Worm (Caenorhabditis elegans) whole organism, midembryonic: ENCODE measurements around the gene ptc-1.

Experiments
- T22C8.4 ChIP-seq: fragments of 200-800 bp; sonication (Bioruptor generic); IDR thresholded peaks from 2 replicates; pipeline ENCODE4 v1.3.6; 2022; ENCODE audit warnings: missing genetic modification characterization, missing compliant biosample characterization
- cog-1 ChIP-seq: sonication (generic microtip); optimal IDR thresholded peaks from 2 replicates; lab custom pipeline; 2016; ENCODE audit warnings: missing genetic modification characterization, missing compliant biosample characterization
- flt-1 ChIP-seq: fragments of 200-800 bp; sonication (Bioruptor generic); IDR thresholded peaks from 2 replicates; pipeline ENCODE4 v1.3.6; 2022; ENCODE audit warnings: missing genetic modification characterization, missing compliant biosample characterization
- klf-2 ChIP-seq: fragments of 200-800 bp; sonication (Bioruptor generic); conservative IDR thresholded peaks from 2 replicates; pipeline ENCODE4 v1.3.6; 2022; ENCODE audit warnings: missing genetic modification reagents, missing genetic modification characterization, missing compliant biosample characterization
- med-1 ChIP-seq: sonication (generic microtip); optimal IDR thresholded peaks from 2 replicates; lab custom pipeline; 2017; ENCODE audit warnings: missing genetic modification characterization, mild to moderate bottlenecking, missing compliant biosample characterization, antibody characterized with exemption, missing genetic modification reagents; ENCODE audit not compliant: insufficient read depth
- ref-1 ChIP-seq: fragments of 200-800 bp; sonication (Bioruptor generic); conservative IDR thresholded peaks from 2 replicates; pipeline ENCODE4 v1.3.6; 2022; ENCODE audit warnings: missing genetic modification reagents, missing genetic modification characterization, missing compliant biosample characterization
- tab-1 ChIP-seq: fragments of 200-800 bp; sonication (Bioruptor generic); IDR thresholded peaks from 2 replicates; pipeline ENCODE4 v1.3.6; 2022; ENCODE audit warnings: missing genetic modification characterization, missing compliant biosample characterization
- ztf-23 ChIP-seq: fragments of 200-800 bp; sonication (Bioruptor generic); IDR thresholded peaks from 2 replicates; pipeline ENCODE4 v1.3.6; 2022; ENCODE audit warnings: missing genetic modification reagents, missing genetic modification characterization, missing compliant biosample characterization
- ztf-29 ChIP-seq: fragments of 200-800 bp; sonication (Bioruptor generic); IDR thresholded peaks from 2 replicates; pipeline ENCODE4 v1.3.6; 2022; ENCODE audit warnings: missing genetic modification reagents, missing genetic modification characterization, missing compliant biosample characterization

The ptc-1 gene

DNA sequence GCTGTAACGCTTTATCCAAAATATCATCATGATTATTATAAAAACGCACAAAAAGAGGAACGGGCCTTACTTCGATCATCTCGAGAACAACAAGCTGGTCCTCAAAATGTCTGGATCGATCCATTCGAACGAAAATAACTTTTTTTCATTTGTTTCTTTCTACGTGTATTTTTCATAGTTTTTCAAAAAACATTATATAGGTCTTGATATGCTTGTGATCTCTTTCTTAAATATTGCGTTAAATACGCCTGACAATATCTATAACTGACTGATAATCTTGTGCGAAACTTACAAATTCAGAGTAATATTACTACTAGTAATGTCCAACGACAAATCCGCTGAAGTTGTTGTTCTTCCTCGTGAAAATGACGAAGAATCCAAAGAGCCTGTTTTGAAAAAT lies 34.9 kb upstream of the ptc-1 start, which contains the start of gene sds-22:
TSS of gene sds-22 (plus strand) at position 301 of the 400 bp plus-strand sequence.
- TF ChIP-seq ztf-29 (GFP tag; lab: Robert Waterston, UW): no peak
- TF ChIP-seq cog-1 (tag; lab: Kevin White, UChicago): no peak
- TF ChIP-seq klf-2 (GFP tag; lab: Robert Waterston, UW): no peak
- TF ChIP-seq flt-1 (GFP tag; lab: Robert Waterston, UW): no peak
- TF ChIP-seq ztf-23: no peak
- no peak for TF ChIP-seq ref-1 (GFP tag; lab: Robert Waterston, UW)
- no peak for TF ChIP-seq med-1 (GFP tag; lab: Kevin White, UChicago)
- TF ChIP-seq T22C8.4 (GFP tag; lab: Robert Waterston, UW): no peak
- no peak for TF ChIP-seq tab-1 (GFP tag; lab: Robert Waterston, UW)

ce11 chrII:7860221-7860928 lies 32.6 kb upstream of the ptc-1 start, which contains the start of gene lin-5:
TSS of gene lin-5 (plus strand) at chrII:7860574.
- TF ChIP-seq ref-1 (GFP tag; lab: Robert Waterston, UW) (no peak), cog-1 (tag; lab: Kevin White, UChicago) (peak; percentile 36), klf-2 (GFP tag; lab: Robert Waterston, UW) (0 out of 2 replicates have a peak, but pooled peaks have one; percentile 47)

- TF ChIP-seq ztf-29 (GFP tag; lab: Robert Waterston, UW) (no peak), med-1 (GFP tag; lab: Kevin White, UChicago) (no peak)
Measured at ce11 chrII:7863480-7864125, 29.4 kb upstream of the ptc-1 start.

DNA sequence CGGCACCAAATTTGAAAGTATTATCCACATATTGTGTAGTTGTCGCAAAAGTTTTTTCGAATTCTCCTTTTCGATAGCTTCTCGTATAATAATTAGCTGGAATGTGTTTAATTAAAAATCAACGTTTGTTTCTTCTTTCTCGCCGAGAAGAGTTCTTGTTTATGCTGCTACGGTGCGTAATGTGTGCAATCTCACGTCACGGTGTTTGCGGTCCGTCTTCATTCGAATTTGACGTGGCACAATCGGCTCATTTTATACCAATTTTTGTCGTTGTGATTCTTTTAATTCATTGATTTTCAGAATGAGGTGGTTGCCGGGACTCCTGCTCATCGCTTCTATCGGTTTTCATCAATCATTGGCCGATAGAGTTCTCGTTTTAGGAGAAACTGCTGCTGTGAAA lies 28.8 kb upstream of the ptc-1 start, which contains the start of gene ostb-1:
TSS of gene ostb-1 (plus strand) at position 301 of the 400 bp plus-strand sequence.
- TF ChIP-seq ztf-23: no peak
- TF ChIP-seq T22C8.4 (GFP tag; lab: Robert Waterston, UW): no peak
- no peak for TF ChIP-seq flt-1 (GFP tag; lab: Robert Waterston, UW)
- TF ChIP-seq med-1 (GFP tag; lab: Kevin White, UChicago): no peak
- no peak for TF ChIP-seq tab-1 (GFP tag; lab: Robert Waterston, UW)
- no peak for TF ChIP-seq klf-2 (GFP tag; lab: Robert Waterston, UW)
- TF ChIP-seq cog-1 (tag; lab: Kevin White, UChicago): no peak
- TF ChIP-seq ztf-29 (GFP tag; lab: Robert Waterston, UW): no peak
- no peak for TF ChIP-seq ref-1 (GFP tag; lab: Robert Waterston, UW)

ce11 chrII:7864892-7865291 lies 28.1 kb upstream of the ptc-1 start:
- TF ChIP-seq klf-2 (GFP tag; lab: Robert Waterston, UW): no peak
- TF ChIP-seq ztf-29 (GFP tag; lab: Robert Waterston, UW): no peak
- no peak for TF ChIP-seq tab-1 (GFP tag; lab: Robert Waterston, UW)
- TF ChIP-seq T22C8.4 (GFP tag; lab: Robert Waterston, UW): no peak
- no peak for TF ChIP-seq ztf-23
- TF ChIP-seq cog-1 (tag; lab: Kevin White, UChicago): no peak
- no peak for TF ChIP-seq flt-1 (GFP tag; lab: Robert Waterston, UW)
- TF ChIP-seq ref-1 (GFP tag; lab: Robert Waterston, UW): no peak
- TF ChIP-seq med-1 (GFP tag; lab: Kevin White, UChicago): no peak

ce11 chrII:7866081-7866480 lies 26.9 kb upstream of the ptc-1 start:
- TF ChIP-seq flt-1 (GFP tag; lab: Robert Waterston, UW): no peak

- TF ChIP-seq flt-1 (GFP tag; lab: Robert Waterston, UW): no peak
- TF ChIP-seq klf-2 (GFP tag; lab: Robert Waterston, UW): no peak
- no peak for TF ChIP-seq ztf-29 (GFP tag; lab: Robert Waterston, UW)
- TF ChIP-seq T22C8.4 (GFP tag; lab: Robert Waterston, UW): no peak
- TF ChIP-seq med-1 (GFP tag; lab: Kevin White, UChicago): no peak
- no peak for TF ChIP-seq ztf-23
- TF ChIP-seq tab-1 (GFP tag; lab: Robert Waterston, UW): no peak
Measured at ce11 chrII:7870062-7870461, 23.0 kb upstream of the ptc-1 start, which contains the start of gene ztf-17. TSS of gene ztf-17 (minus strand) at chrII:7870162.

- no peak for TF ChIP-seq T22C8.4 (GFP tag; lab: Robert Waterston, UW)
- TF ChIP-seq ref-1 (GFP tag; lab: Robert Waterston, UW): no peak
- 0 out of 2 replicates have a peak, but pooled peaks have one; percentile 20 for TF ChIP-seq flt-1 (GFP tag; lab: Robert Waterston, UW)
- TF ChIP-seq med-1 (GFP tag; lab: Kevin White, UChicago): no peak
- no peak for TF ChIP-seq cog-1 (tag; lab: Kevin White, UChicago)
- no peak for TF ChIP-seq ztf-23
Measured at ce11 chrII:7870632-7871031, 22.4 kb upstream of the ptc-1 start.

DNA sequence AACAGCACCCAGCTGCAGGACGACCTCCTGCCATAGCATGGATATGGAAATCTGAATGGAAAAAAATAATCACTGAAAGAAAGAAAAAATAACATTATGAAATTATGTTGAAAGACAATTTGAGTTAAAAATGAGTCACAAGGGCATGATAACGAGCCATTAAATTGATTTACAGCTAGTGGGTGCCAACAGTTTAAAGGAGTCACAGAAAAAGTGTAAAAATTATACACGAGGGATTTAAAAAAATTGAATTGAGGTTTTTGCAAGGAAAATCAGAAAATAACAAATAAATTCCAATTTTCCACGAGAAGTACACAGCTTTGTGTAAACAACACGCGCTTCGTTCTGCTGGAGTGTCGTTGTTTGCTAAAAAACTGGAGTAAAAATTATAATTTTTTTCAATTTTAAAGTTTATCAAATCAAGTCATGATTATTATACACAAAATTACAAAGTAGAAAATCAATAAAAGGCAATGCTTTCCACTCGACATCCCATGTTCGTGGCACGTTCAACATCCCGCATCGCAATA lies 19.1 kb upstream of the ptc-1 start, which contains the start of gene T01H3.3:
TSS of gene T01H3.3 (minus strand) at position 51 of the 530 bp plus-strand sequence.
- TF ChIP-seq med-1 (GFP tag; lab: Kevin White, UChicago): no peak
- TF ChIP-seq ztf-23: no peak
- TF ChIP-seq cog-1 (tag; lab: Kevin White, UChicago): no peak
- no peak for TF ChIP-seq ref-1 (GFP tag; lab: Robert Waterston, UW)
